Fruit fly (Drosophila melanogaster) whole organism, embryonic: Measurements from ENCODE around the gene CG14401.

Experiments used
- Bteb2 ChIP-seq: fragments of 200-800 bp; sonication (Bioruptor generic); optimal IDR thresholded peaks from 2 replicates; lab custom pipeline; 2016; ENCODE audit warnings: missing biosample characterization, missing genetic modification characterization
- CG10147 ChIP-seq: fragments of 200-800 bp; sonication (Bioruptor generic); optimal IDR thresholded peaks from 2 replicates; lab custom pipeline; 2019; ENCODE audit warnings: missing biosample characterization, mild to moderate bottlenecking, missing genetic modification characterization, moderate library complexity
- CG10979 ChIP-seq: fragments of 200-800 bp; sonication (Bioruptor generic); optimal IDR thresholded peaks from 2 replicates; lab custom pipeline; 2018; ENCODE audit warnings: missing biosample characterization, mild to moderate bottlenecking, missing genetic modification characterization, moderate library complexity
- CG11093 ChIP-seq: fragments of 200-800 bp; sonication (Bioruptor generic); IDR thresholded peaks from 3 replicates; pipeline ENCODE4 v1.3.6; 2022; ENCODE audit warnings: missing biosample characterization, missing genetic modification characterization
- CG13287 ChIP-seq: fragments of 200-800 bp; sonication (Bioruptor generic); IDR thresholded peaks from 2 replicates; pipeline ENCODE4 v1.3.6; 2022; ENCODE audit warnings: missing biosample characterization, missing genetic modification characterization; ENCODE audit not compliant: partially characterized antibody
- CG13894 ChIP-seq: fragments of 200-800 bp; sonication (Bioruptor generic); optimal IDR thresholded peaks from 3 replicates; lab custom pipeline; 2018; ENCODE audit warnings: missing biosample characterization, mild to moderate bottlenecking, missing genetic modification characterization, moderate library complexity
- CG14860 ChIP-seq: fragments of 200-800 bp; sonication (Bioruptor generic); IDR thresholded peaks from 3 replicates; pipeline ENCODE4 v1.3.6; 2022; ENCODE audit warnings: missing biosample characterization, missing genetic modification characterization; ENCODE audit not compliant: partially characterized antibody
- CG15479 ChIP-seq: fragments of 200-800 bp; sonication (Bioruptor generic); optimal IDR thresholded peaks from 3 replicates; lab custom pipeline; 2019; ENCODE audit warnings: missing biosample characterization, mild to moderate bottlenecking, missing genetic modification characterization, moderate library complexity
- CG17328 ChIP-seq: fragments of 200-800 bp; sonication (Bioruptor generic); IDR thresholded peaks from 2 replicates; pipeline ENCODE4 v1.3.6; 2022; ENCODE audit warnings: missing biosample characterization, missing genetic modification characterization
- CG18619 ChIP-seq: fragments of 200-800 bp; sonication (Bioruptor generic); optimal IDR thresholded peaks from 3 replicates; lab custom pipeline; 2017; ENCODE audit warnings: missing biosample characterization, mild to moderate bottlenecking, missing genetic modification characterization
- CG31224 ChIP-seq: fragments of 200-800 bp; sonication (Bioruptor generic); IDR thresholded peaks from 2 replicates; pipeline ENCODE4 v1.3.6; 2022; ENCODE audit warnings: missing biosample characterization, missing genetic modification characterization
- CG34224 ChIP-seq: fragments of 200-800 bp; sonication (Bioruptor generic); IDR thresholded peaks from 3 replicates; pipeline ENCODE4 v1.3.6; 2022; ENCODE audit warnings: missing biosample characterization, missing genetic modification characterization; ENCODE audit not compliant: partially characterized antibody
- CG3838 ChIP-seq: fragments of 200-800 bp; sonication (Bioruptor generic); optimal IDR thresholded peaks from 3 replicates; lab custom pipeline; 2016; ENCODE audit warnings: missing biosample characterization, missing genetic modification characterization
- CG4707 ChIP-seq: fragments of 200-800 bp; sonication (Bioruptor generic); optimal IDR thresholded peaks from 2 replicates; lab custom pipeline; 2018; ENCODE audit warnings: missing biosample characterization, mild to moderate bottlenecking, missing genetic modification characterization, moderate library complexity
- CG6813 ChIP-seq: fragments of 200-800 bp; sonication (Bioruptor generic); optimal IDR thresholded peaks from 2 replicates; lab custom pipeline; 2017; ENCODE audit warnings: missing biosample characterization, missing genetic modification characterization, mild to moderate bottlenecking, moderate library complexity, missing genetic modification reagents
- CG7271 ChIP-seq: fragments of 200-800 bp; sonication (Bioruptor generic); optimal IDR thresholded peaks from 2 replicates; lab custom pipeline; 2018; ENCODE audit warnings: missing biosample characterization, mild to moderate bottlenecking, missing genetic modification characterization, moderate library complexity
- CG7963 ChIP-seq: fragments of 200-800 bp; sonication (Bioruptor generic); IDR thresholded peaks from 3 replicates; pipeline ENCODE4 v1.3.6; 2022; ENCODE audit warnings: missing biosample characterization, missing genetic modification characterization; ENCODE audit not compliant: partially characterized antibody
- Dref ChIP-seq: fragments of 200-800 bp; sonication (Bioruptor generic); IDR thresholded peaks from 2 replicates; pipeline ENCODE4 v1.3.6; 2022; ENCODE audit warnings: missing biosample characterization, missing genetic modification characterization
- Eip74EF ChIP-seq, 2 experiments: fragments of 200-800 bp in 1 of 2; fragments of >200 bp in 1 of 2; sonication (Bioruptor generic) in 1 of 2; optimal IDR thresholded peaks; 2 replicates each; lab custom pipeline; 2017 to 2019; ENCODE audit warnings: missing biosample characterization in 2 of 2, missing genetic modification characterization in 2 of 2, mild to moderate bottlenecking in 1 of 2, moderate library complexity in 1 of 2
- Ets65A ChIP-seq: fragments of 200-800 bp; sonication (Bioruptor generic); peaks from one replicate; lab custom pipeline; 2016; ENCODE audit warnings: missing biosample characterization, missing genetic modification characterization
- GATAe ChIP-seq: fragments of 200-800 bp; sonication (Bioruptor generic); conservative IDR thresholded peaks from 2 replicates; pipeline ENCODE4 v1.3.6; 2022; ENCODE audit warnings: missing biosample characterization, missing genetic modification characterization
- Lpt ChIP-seq: fragments of >200 bp; optimal IDR thresholded peaks from 2 replicates; lab custom pipeline; 2018; ENCODE audit warnings: missing biosample characterization, missing genetic modification characterization
- MTF-1 ChIP-seq: fragments of 200-800 bp; sonication (Bioruptor generic); optimal IDR thresholded peaks from 2 replicates; lab custom pipeline; 2018; ENCODE audit warnings: missing biosample characterization, mild to moderate bottlenecking, missing genetic modification characterization, borderline replicate concordance
- Med ChIP-seq: fragments of 200-800 bp; sonication (Bioruptor generic); peaks from one replicate; lab custom pipeline; 2016; ENCODE audit warnings: missing biosample characterization, missing genetic modification characterization, mild to moderate bottlenecking, inconsistent platforms, moderate library complexity
- Pdp1 ChIP-seq, 2 experiments: fragments of 200-800 bp; sonication (Bioruptor generic); optimal IDR thresholded peaks; 3 replicates each; lab custom pipeline; 2016; ENCODE audit warnings: missing biosample characterization in 2 of 2, missing genetic modification characterization in 2 of 2, mild to moderate bottlenecking in 1 of 2, moderate library complexity in 1 of 2
- Sin3A ChIP-seq: fragments of >200 bp; optimal IDR thresholded peaks from 2 replicates; lab custom pipeline; 2018
- Sry-β ChIP-seq: fragments of 200-800 bp; sonication (Bioruptor generic); optimal IDR thresholded peaks from 2 replicates; lab custom pipeline; 2018; ENCODE audit warnings: missing biosample characterization, mild to moderate bottlenecking, missing genetic modification characterization, moderate library complexity
- Stat92E ChIP-seq, 3 experiments: fragments of >200 bp in 2 of 3; fragments of 200-800 bp in 1 of 3; sonication (Bioruptor generic) in 1 of 3; optimal IDR thresholded peaks; 2 replicates each; lab custom pipeline; 2017 to 2019; ENCODE audit warnings: missing biosample characterization in 3 of 3, missing genetic modification characterization in 3 of 3, mild to moderate bottlenecking in 1 of 3, moderate library complexity in 1 of 3
- Tbp ChIP-seq: fragments of >200 bp; optimal IDR thresholded peaks from 2 replicates; lab custom pipeline; 2018; ENCODE audit warnings: missing biosample characterization, missing genetic modification characterization
- Trl ChIP-seq, 3 experiments: fragments of >200 bp in 2 of 3; fragments of 200-800 bp in 1 of 3; sonication (Bioruptor generic) in 1 of 3; optimal IDR thresholded peaks; 2 replicates in 1 of 3; 3 replicates in 2 of 3; lab custom pipeline; 2016 to 2017; ENCODE audit warnings: missing biosample characterization in 1 of 3, missing genetic modification characterization in 1 of 3
- Usf ChIP-seq: fragments of 200-800 bp; sonication (Bioruptor generic); optimal IDR thresholded peaks from 2 replicates; lab custom pipeline; 2017; ENCODE audit warnings: missing genotype, missing biosample characterization, missing genetic modification characterization
- Xrp1 ChIP-seq: fragments of 200-800 bp; sonication (Bioruptor generic); IDR thresholded peaks from 2 replicates; pipeline ENCODE4 v1.3.6; 2022; ENCODE audit warnings: missing biosample characterization, missing genetic modification characterization
- abd-A ChIP-seq: fragments of 200-800 bp; sonication (Bioruptor generic); optimal IDR thresholded peaks from 3 replicates; lab custom pipeline; 2019; ENCODE audit warnings: missing biosample characterization, mild to moderate bottlenecking, missing genetic modification characterization, moderate library complexity
- ac ChIP-seq: fragments of 200-800 bp; sonication (Bioruptor generic); optimal IDR thresholded peaks from 3 replicates; lab custom pipeline; 2017; ENCODE audit warnings: missing biosample characterization, mild to moderate bottlenecking, missing genetic modification characterization
- aop ChIP-seq: fragments of 200-800 bp; sonication (Bioruptor generic); IDR thresholded peaks from 2 replicates; pipeline ENCODE4 v1.3.6; 2022; ENCODE audit warnings: missing biosample characterization, missing genetic modification characterization
- chm ChIP-seq: fragments of 200-800 bp; sonication (Bioruptor generic); IDR thresholded peaks from 2 replicates; pipeline ENCODE4 v1.3.6; 2022; ENCODE audit warnings: missing biosample characterization, missing genetic modification characterization
- dm ChIP-seq: fragments of 200-800 bp; sonication (Bioruptor generic); optimal IDR thresholded peaks from 3 replicates; lab custom pipeline; 2016; ENCODE audit warnings: missing biosample characterization, missing genetic modification characterization
- fd3F ChIP-seq: fragments of 200-800 bp; sonication (Bioruptor generic); optimal IDR thresholded peaks from 2 replicates; lab custom pipeline; 2018; ENCODE audit warnings: missing biosample characterization, mild to moderate bottlenecking, missing genetic modification characterization, moderate library complexity
- h ChIP-seq: fragments of >200 bp; optimal IDR thresholded peaks from 2 replicates; lab custom pipeline; 2017
- mld ChIP-seq: fragments of 200-800 bp; sonication (Bioruptor generic); IDR thresholded peaks from 3 replicates; pipeline ENCODE4 v1.3.6; 2022; ENCODE audit warnings: missing biosample characterization, missing genetic modification characterization; ENCODE audit not compliant: partially characterized antibody
- peb ChIP-seq: fragments of 200-800 bp; sonication (Bioruptor generic); IDR thresholded peaks from 2 replicates; pipeline ENCODE4 v1.3.6; 2022; ENCODE audit warnings: missing biosample characterization, missing genetic modification characterization
- ro ChIP-seq: fragments of 200-800 bp; sonication (Bioruptor generic); IDR thresholded peaks from 2 replicates; pipeline ENCODE4 v1.3.6; 2022; ENCODE audit warnings: missing biosample characterization, missing genetic modification characterization
- row ChIP-seq: fragments of 200-800 bp; sonication (Bioruptor generic); IDR thresholded peaks from 3 replicates; pipeline ENCODE4 v1.3.6; 2022; ENCODE audit warnings: missing biosample characterization, missing genetic modification characterization
- sd ChIP-seq: fragments of 200-800 bp; sonication (Bioruptor generic); optimal IDR thresholded peaks from 3 replicates; lab custom pipeline; 2018; ENCODE audit warnings: missing biosample characterization, mild to moderate bottlenecking, missing genetic modification characterization, moderate library complexity
- sim ChIP-seq: fragments of 200-800 bp; sonication (Bioruptor generic); IDR thresholded peaks from 2 replicates; pipeline ENCODE4 v1.3.6; 2022; ENCODE audit warnings: missing biosample characterization, missing genetic modification characterization
- sima ChIP-seq: fragments of 200-800 bp; sonication (Bioruptor generic); optimal IDR thresholded peaks from 2 replicates; lab custom pipeline; 2016; ENCODE audit warnings: missing biosample characterization, missing genetic modification characterization
- tap ChIP-seq: fragments of 200-800 bp; optimal IDR thresholded peaks from 3 replicates; lab custom pipeline; 2019; ENCODE audit warnings: missing biosample characterization, mild to moderate bottlenecking, missing genetic modification characterization, moderate library complexity
- yki ChIP-seq: fragments of >200 bp; optimal IDR thresholded peaks from 3 replicates; lab custom pipeline; 2018
- z ChIP-seq: fragments of 200-800 bp; sonication (Bioruptor generic); IDR thresholded peaks from 3 replicates; pipeline ENCODE4 v1.3.6; 2022; ENCODE audit warnings: missing biosample characterization, missing genetic modification characterization

CG14401 gene

DNA sequence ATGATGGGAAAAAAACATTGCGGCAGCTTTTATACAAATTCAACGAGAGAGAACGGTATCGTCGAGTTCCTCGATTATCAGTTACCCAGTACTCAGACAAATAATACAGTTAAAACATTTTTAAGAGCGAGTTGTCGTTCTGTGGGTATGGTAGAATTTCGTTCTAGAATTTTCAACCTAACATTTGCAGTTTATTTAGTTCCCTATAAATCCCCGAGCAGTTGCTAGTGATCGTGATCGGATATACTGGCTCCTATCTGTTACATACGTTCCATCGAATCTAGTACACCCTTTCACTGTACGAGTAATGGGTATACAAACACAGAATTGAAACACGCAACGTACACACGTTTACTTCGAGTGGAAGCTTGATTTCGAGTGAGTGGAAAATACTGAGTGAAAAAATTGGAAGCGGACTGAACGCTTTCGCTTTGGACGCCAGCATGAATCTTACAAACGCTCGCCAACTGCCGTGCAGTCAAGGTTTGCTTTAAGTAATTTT lies 4.8 kb upstream of the CG14401 start, which contains the start of gene CG9338 (continued):
- TF ChIP-seq sima (GFP tag; lab: Kevin White, UChicago) (peak; percentile 74), Eip74EF (GFP tag; optimal IDR thresholded peaks at IDR 0.05; lab: Kevin White, UChicago) (peak in 1 of 2 experiments; percentile 89), CG18619 (GFP tag; lab: Kevin White, UChicago) (peak; percentile 54), Lpt (GFP tag; lab: Kevin White, UChicago) (no peak), CG10979 (tag; lab: Kevin White, UChicago) (peak; percentile 90), Dref (GFP tag; lab: Robert Waterston, UW) (no peak), ac (GFP tag; lab: Kevin White, UChicago) (no peak), CG17328 (GFP tag; lab: Robert Waterston, UW) (peak; percentile 60), mld (GFP tag; lab: Robert Waterston, UW) (no peak), Usf (GFP tag; lab: Kevin White, UChicago) (peak; percentile 47), fd3F (GFP tag; lab: Kevin White, UChicago) (peak; percentile 72), CG7271 (tag; lab: Kevin White, UChicago) (peak; percentile 51), sim (GFP tag; lab: Robert Waterston, UW) (no peak; the same call in 1 of the 2 replicates), CG13287 (peak; percentile 54), ro (no peak), CG10147 (GFP tag; lab: Kevin White, UChicago) (peak; percentile 72), Bteb2 (GFP tag; lab: Kevin White, UChicago) (peak; percentile 87), CG3838 (GFP tag; lab: Kevin White, UChicago) (peak; percentile 62), dm (GFP tag; lab: Kevin White, UChicago) (peak; percentile 64), yki (lab: Kevin White, UChicago) (no peak), CG15479 (GFP tag; lab: Kevin White, UChicago) (no peak), MTF-1 (GFP tag; lab: Kevin White, UChicago) (peak; percentile 36), h (lab: Kevin White, UChicago) (no peak), CG11093 (GFP tag; lab: Robert Waterston, UW) (peak; percentile 93), CG4707 (peak; percentile 11), Stat92E (GFP tag; optimal IDR thresholded peaks at IDR 0.05; lab: Kevin White, UChicago) (peak in 1 of 3 experiments; percentile 77), Tbp (GFP tag; lab: Kevin White, UChicago) (no peak), peb (GFP tag; lab: Robert Waterston, UW) (peak; percentile 88), Pdp1 (GFP tag; optimal IDR thresholded peaks at IDR 0.05; lab: Kevin White, UChicago) (peak; percentile 75 to 84), tap (tag; lab: Kevin White, UChicago) (peak; percentile 94), CG14860 (GFP tag; lab: Robert Waterston, UW) (peak; percentile 45; the same call in 1 of the 3 replicates), aop (GFP tag; lab: Robert Waterston, UW) (no peak), Sin3A (lab: Kevin White, UChicago) (no peak), row (GFP tag; lab: Robert Waterston, UW) (peak; percentile 99)

DNA sequence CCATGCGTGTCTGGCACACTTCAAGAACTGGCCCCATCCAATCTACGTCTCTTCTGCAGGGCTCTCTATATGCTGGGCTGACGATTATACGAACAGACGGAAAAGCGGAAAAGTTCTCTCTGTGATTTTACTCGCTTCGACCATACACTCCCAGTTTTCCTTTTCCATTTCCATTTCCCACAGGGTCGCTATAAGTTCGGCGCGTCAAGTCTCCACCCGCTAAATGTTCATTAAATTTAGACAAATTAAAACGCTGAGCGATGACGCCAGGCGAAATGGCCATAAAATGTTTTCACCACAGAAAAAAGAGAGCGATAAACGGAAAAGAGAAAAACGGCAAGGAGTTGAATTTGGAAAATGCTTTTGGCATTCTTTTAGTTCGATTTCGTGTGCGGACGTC lies 2.3 kb upstream of the CG14401 start, which contains the start of gene CG31675:
Gene CG31675 (plus strand): TSS at position 375 of the 400 bp plus-strand sequence.
- TF ChIP-seq Trl (optimal IDR thresholded peaks at IDR 0.05; lab: Kevin White, UChicago) (peak; percentile 8 to 41), Trl (GFP tag; optimal IDR thresholded peaks at IDR 0.05; lab: Kevin White, UChicago) (no peak), CG13894 (tag; lab: Kevin White, UChicago) (peak; percentile 38), sd (tag; lab: Kevin White, UChicago) (peak; percentile 57), CG31224 (GFP tag; lab: Robert Waterston, UW) (0 out of 2 replicates have a peak, but pooled peaks have one; percentile 6), CG10147 (GFP tag; lab: Kevin White, UChicago) (peak; percentile 16), Sry-β (GFP tag; lab: Kevin White, UChicago) (no peak), GATAe (GFP tag; lab: Robert Waterston, UW) (no peak), abd-A (peak; percentile 72), CG34224 (0 out of 3 replicates have a peak, but pooled peaks have one; percentile 11), CG6813 (no peak), chm (GFP tag; lab: Robert Waterston, UW) (no peak), Med (GFP tag; lab: Kevin White, UChicago) (peak; percentile 39), Ets65A (GFP tag; lab: Kevin White, UChicago) (peak; percentile 73), Xrp1 (no peak), CG7963 (0 out of 3 replicates have a peak, but pooled peaks have one; percentile 20), z (0 out of 3 replicates have a peak, but pooled peaks have one; percentile 42)
